Worm (Caenorhabditis elegans) whole organism, young adult: ENCODE measurements around the gene C16C10.8.

ENCODE experiments used
- C17E4.6 ChIP-seq: fragments of 200-800 bp; sonication (Bioruptor generic); IDR thresholded peaks from 2 replicates; pipeline ENCODE4 v1.3.6; 2022; ENCODE audit warnings: missing genetic modification reagents, missing genetic modification characterization, missing compliant biosample characterization
- F39B2.1 ChIP-seq: fragments of 200-800 bp; sonication (Bioruptor generic); IDR thresholded peaks from 2 replicates; pipeline ENCODE4 v1.3.6; 2022; ENCODE audit warnings: missing genetic modification reagents, missing genetic modification characterization, missing compliant biosample characterization
- F55B11.4 ChIP-seq: sonication (generic microtip); optimal IDR thresholded peaks from 2 replicates; lab custom pipeline; 2016; ENCODE audit warnings: missing compliant biosample characterization, missing genetic modification characterization, borderline replicate concordance; ENCODE audit not compliant: insufficient read depth
- cebp-2 ChIP-seq: fragments of 200-800 bp; sonication (Bioruptor generic); IDR thresholded peaks from 2 replicates; pipeline ENCODE4 v1.3.6; 2022; ENCODE audit warnings: missing genetic modification characterization, missing compliant biosample characterization
- ceh-100 ChIP-seq: fragments of 200-800 bp; sonication (Bioruptor generic); IDR thresholded peaks from 2 replicates; pipeline ENCODE4 v1.3.6; 2022; ENCODE audit warnings: missing genetic modification reagents, missing genetic modification characterization, missing compliant biosample characterization
- nfya-1 ChIP-seq: sonication (generic microtip); optimal IDR thresholded peaks from 2 replicates; lab custom pipeline; 2017; ENCODE audit warnings: antibody characterized with exemption, missing compliant biosample characterization, missing genetic modification characterization, borderline replicate concordance; ENCODE audit not compliant: insufficient read depth

ce11 chrIII:4190241-4190640 is 26.3 kb upstream of the C16C10.8 start, which contains the start of gene spp-28:
- TF ChIP-seq F55B11.4 (tag; lab: Kevin White, UChicago): no peak
- no peak for TF ChIP-seq C17E4.6 (GFP tag; lab: Robert Waterston, UW)
- no peak for TF ChIP-seq nfya-1 (tag; lab: Kevin White, UChicago)
- TF ChIP-seq cebp-2 (GFP tag; lab: Robert Waterston, UW): no peak
- no peak for TF ChIP-seq F39B2.1 (GFP tag; lab: Robert Waterston, UW)
- no peak for TF ChIP-seq ceh-100 (GFP tag; lab: Robert Waterston, UW)
